Worm (Caenorhabditis elegans) whole organism, L4 larva: ENCODE data around the gene ZK1055.7.

Experiments used
- F10B5.3 ChIP-seq: sonication (generic microtip); optimal IDR thresholded peaks from 2 replicates; lab custom pipeline; 2016; ENCODE audit warnings: mild to moderate bottlenecking, missing genetic modification characterization, missing compliant biosample characterization
- F37D6.2 ChIP-seq: sonication (generic microtip); optimal IDR thresholded peaks from 2 replicates; lab custom pipeline; 2016; ENCODE audit warnings: mild to moderate bottlenecking, missing genetic modification characterization, missing compliant biosample characterization
- T20F7.1 ChIP-seq: fragments of 200-800 bp; sonication (Bioruptor generic); optimal IDR thresholded peaks from 2 replicates; lab custom pipeline; 2018; ENCODE audit warnings: mild to moderate bottlenecking, missing genetic modification characterization, missing compliant biosample characterization
- T26A8.4 ChIP-seq: fragments of 200-800 bp; sonication (Bioruptor generic); IDR thresholded peaks from 2 replicates; pipeline ENCODE4 v1.3.6; 2022; ENCODE audit warnings: missing genetic modification characterization, missing compliant biosample characterization
- Y75B8A.6 ChIP-seq: fragments of 200-800 bp; sonication (Bioruptor generic); IDR thresholded peaks from 2 replicates; pipeline ENCODE4 v1.3.6; 2022; ENCODE audit warnings: missing genetic modification reagents, missing genetic modification characterization, missing compliant biosample characterization
- ZK337.2 ChIP-seq: fragments of 200-800 bp; sonication (Bioruptor generic); IDR thresholded peaks from 2 replicates; pipeline ENCODE4 v1.3.6; 2022; ENCODE audit warnings: missing genetic modification reagents, missing genetic modification characterization, missing compliant biosample characterization
- ZK546.5 ChIP-seq, 2 experiments: sonication (generic microtip); optimal IDR thresholded peaks; 2 replicates each; lab custom pipeline; 2017; ENCODE audit warnings: missing biosample characterization in 2 of 2, missing genetic modification characterization in 2 of 2
- aha-1 ChIP-seq: fragments of 150-350 bp; peaks from one replicate; lab custom pipeline; 2014; ENCODE audit warnings: missing biosample characterization, missing genetic modification characterization
- aly-2 ChIP-seq: sonication (generic microtip); optimal IDR thresholded peaks from 2 replicates; lab custom pipeline; 2018; ENCODE audit warnings: missing biosample characterization, missing genetic modification characterization
- attf-4 ChIP-seq: sonication (generic microtip); optimal IDR thresholded peaks from 3 replicates; lab custom pipeline; 2017; ENCODE audit warnings: missing biosample characterization, missing genetic modification characterization
- ceh-44 ChIP-seq: fragments of 200-800 bp; sonication (Bioruptor generic); IDR thresholded peaks from 2 replicates; pipeline ENCODE4 v1.3.6; 2022; ENCODE audit warnings: missing genetic modification reagents, missing genetic modification characterization, missing compliant biosample characterization
- ceh-62 ChIP-seq: sonication (generic microtip); optimal IDR thresholded peaks from 2 replicates; lab custom pipeline; 2017; ENCODE audit warnings: missing biosample characterization, missing genetic modification characterization
- ceh-82 ChIP-seq: sonication (generic microtip); optimal IDR thresholded peaks from 2 replicates; lab custom pipeline; 2017; ENCODE audit warnings: missing biosample characterization, missing genetic modification characterization
- ces-1 ChIP-seq: fragments of 150-350 bp; sonication (generic microtip); optimal IDR thresholded peaks from 4 replicates; lab custom pipeline; 2014; ENCODE audit warnings: missing biosample characterization, missing genetic modification reagents, missing genetic modification characterization
- ctbp-1 ChIP-seq: fragments of 200-800 bp; sonication (Bioruptor generic); IDR thresholded peaks from 2 replicates; pipeline ENCODE4 v1.3.6; 2022; ENCODE audit warnings: missing genetic modification reagents, missing genetic modification characterization, missing compliant biosample characterization
- daf-8 ChIP-seq: fragments of 200-800 bp; sonication (Bioruptor generic); IDR thresholded peaks from 2 replicates; pipeline ENCODE4 v1.3.6; 2022; ENCODE audit warnings: missing genetic modification characterization, missing compliant biosample characterization
- dmd-6 ChIP-seq: fragments of 200-800 bp; sonication (Bioruptor generic); IDR thresholded peaks from 2 replicates; pipeline ENCODE4 v1.3.6; 2022; ENCODE audit warnings: missing genetic modification reagents, missing genetic modification characterization, missing compliant biosample characterization
- dmd-8 ChIP-seq: fragments of 200-800 bp; sonication (Bioruptor generic); IDR thresholded peaks from 2 replicates; pipeline ENCODE4 v1.3.6; 2022; ENCODE audit warnings: missing genetic modification characterization, missing compliant biosample characterization
- dmd-9 ChIP-seq: fragments of 200-800 bp; sonication (Bioruptor generic); IDR thresholded peaks from 2 replicates; pipeline ENCODE4 v1.3.6; 2022; ENCODE audit warnings: missing genetic modification reagents, missing genetic modification characterization, missing compliant biosample characterization
- dpl-1 ChIP-seq: fragments of 150-350 bp; optimal IDR thresholded peaks from 2 replicates; lab custom pipeline; 2014; ENCODE audit warnings: missing biosample characterization, missing genetic modification reagents, missing genetic modification characterization
- dve-1 ChIP-seq: sonication (generic microtip); optimal IDR thresholded peaks from 2 replicates; lab custom pipeline; 2017; ENCODE audit warnings: antibody characterized with exemption, mild to moderate bottlenecking, missing genetic modification characterization, missing compliant biosample characterization; ENCODE audit not compliant: insufficient read depth
- egl-43 ChIP-seq: fragments of 200-800 bp; sonication (Bioruptor generic); IDR thresholded peaks from 2 replicates; pipeline ENCODE4 v1.3.6; 2022; ENCODE audit warnings: missing genetic modification reagents, missing genetic modification characterization, missing compliant biosample characterization
- hlh-11 ChIP-seq: fragments of 200-800 bp; sonication (Bioruptor generic); optimal IDR thresholded peaks from 2 replicates; lab custom pipeline; 2018; ENCODE audit warnings: mild to moderate bottlenecking, missing genetic modification characterization, missing compliant biosample characterization
- lin-1 ChIP-seq: fragments of 200-800 bp; sonication (Bioruptor generic); IDR thresholded peaks from 2 replicates; pipeline ENCODE4 v1.3.6; 2022; ENCODE audit warnings: missing genetic modification reagents, missing genetic modification characterization, missing compliant biosample characterization
- lin-13 ChIP-seq: fragments of 150-350 bp; optimal IDR thresholded peaks from 2 replicates; lab custom pipeline; 2014; ENCODE audit warnings: missing biosample characterization, missing genetic modification reagents, missing genetic modification characterization
- lin-29 ChIP-seq: fragments of 200-800 bp; sonication (Bioruptor generic); IDR thresholded peaks from 2 replicates; pipeline ENCODE4 v1.3.6; 2022; ENCODE audit warnings: missing genetic modification reagents, missing genetic modification characterization, missing compliant biosample characterization
- lin-38 ChIP-seq: fragments of 200-800 bp; sonication (Bioruptor generic); IDR thresholded peaks from 2 replicates; pipeline ENCODE4 v1.3.6; 2022; ENCODE audit warnings: missing genetic modification reagents, missing genetic modification characterization, missing compliant biosample characterization
- lir-3 ChIP-seq: sonication (generic microtip); optimal IDR thresholded peaks from 2 replicates; lab custom pipeline; 2016; ENCODE audit warnings: mild to moderate bottlenecking, missing genetic modification characterization, missing compliant biosample characterization
- mdl-1 ChIP-seq, 2 experiments: fragments of 150-350 bp in 1 of 2; sonication (generic microtip) in 1 of 2; optimal IDR thresholded peaks; 2 replicates each; lab custom pipeline; 2014 to 2017; ENCODE audit warnings: missing biosample characterization in 2 of 2, missing genetic modification characterization in 2 of 2
- mes-2 ChIP-seq: sonication (generic microtip); optimal IDR thresholded peaks from 2 replicates; lab custom pipeline; 2016; ENCODE audit warnings: missing genotype, mild to moderate bottlenecking, missing genetic modification characterization, missing compliant biosample characterization; ENCODE audit not compliant: poor library complexity, severe bottlenecking
- mxl-3 ChIP-seq: fragments of 200-800 bp; sonication (Bioruptor generic); optimal IDR thresholded peaks from 2 replicates; lab custom pipeline; 2018; ENCODE audit warnings: mild to moderate bottlenecking, missing genetic modification characterization, missing compliant biosample characterization
- nhr-10 ChIP-seq: fragments of 150-350 bp; optimal IDR thresholded peaks from 2 replicates; lab custom pipeline; 2014; ENCODE audit warnings: missing biosample characterization, missing genetic modification characterization
- nhr-111 ChIP-seq: fragments of 200-800 bp; sonication (Bioruptor generic); optimal IDR thresholded peaks from 2 replicates; lab custom pipeline; 2018; ENCODE audit warnings: mild to moderate bottlenecking, missing genetic modification characterization, missing compliant biosample characterization
- nhr-237 ChIP-seq: sonication (generic microtip); optimal IDR thresholded peaks from 2 replicates; lab custom pipeline; 2017; ENCODE audit warnings: missing biosample characterization, missing genetic modification characterization
- nhr-41 ChIP-seq: fragments of 200-800 bp; sonication (Bioruptor generic); IDR thresholded peaks from 2 replicates; pipeline ENCODE4 v1.3.6; 2022; ENCODE audit warnings: missing genetic modification reagents, missing genetic modification characterization, missing compliant biosample characterization
- nhr-77 ChIP-seq: fragments of 150-350 bp; optimal IDR thresholded peaks from 2 replicates; lab custom pipeline; 2014; ENCODE audit warnings: missing biosample characterization, missing genetic modification characterization
- pha-4 ChIP-seq, 2 experiments: fragments of 150-350 bp in 1 of 2; fragments of 200-800 bp in 1 of 2; sonication (Bioruptor generic) in 1 of 2; IDR thresholded peaks in 1 of 2; optimal IDR thresholded peaks in 1 of 2; 2 replicates each; pipeline versions ENCODE4 v1.3.6 to Lab custom; 2014 to 2022; ENCODE audit warnings: missing genetic modification characterization in 2 of 2, missing genetic modification reagents in 2 of 2, missing biosample characterization in 1 of 2, missing compliant biosample characterization in 1 of 2
- rbr-2 ChIP-seq: sonication (generic microtip); optimal IDR thresholded peaks from 2 replicates; lab custom pipeline; 2016; ENCODE audit warnings: missing genotype, missing genetic modification characterization, missing compliant biosample characterization
- saeg-2 ChIP-seq: fragments of 200-800 bp; sonication (Bioruptor generic); IDR thresholded peaks from 2 replicates; pipeline ENCODE4 v1.3.6; 2022; ENCODE audit warnings: missing genetic modification reagents, missing genetic modification characterization, missing compliant biosample characterization
- sdz-12 ChIP-seq: fragments of 200-800 bp; sonication (Bioruptor generic); optimal IDR thresholded peaks from 2 replicates; lab custom pipeline; 2018; ENCODE audit warnings: mild to moderate bottlenecking, missing genetic modification characterization, missing compliant biosample characterization
- skn-1 ChIP-seq: fragments of 150-350 bp; optimal IDR thresholded peaks from 2 replicates; lab custom pipeline; 2014; ENCODE audit warnings: missing biosample characterization, missing genetic modification characterization
- snpc-4 ChIP-seq: fragments of 150-350 bp; optimal IDR thresholded peaks from 2 replicates; lab custom pipeline; 2014; ENCODE audit warnings: missing biosample characterization, missing genetic modification characterization
- spr-3 ChIP-seq: fragments of 200-800 bp; sonication (Bioruptor generic); optimal IDR thresholded peaks from 2 replicates; lab custom pipeline; 2018; ENCODE audit warnings: mild to moderate bottlenecking, missing genetic modification characterization, missing compliant biosample characterization
- tag-97 ChIP-seq: fragments of 200-800 bp; sonication (Bioruptor generic); IDR thresholded peaks from 2 replicates; pipeline ENCODE4 v1.3.6; 2022; ENCODE audit warnings: missing genetic modification characterization, missing compliant biosample characterization
- tra-1 ChIP-seq: fragments of 200-800 bp; sonication (Bioruptor generic); IDR thresholded peaks from 2 replicates; pipeline ENCODE4 v1.3.6; 2022; ENCODE audit warnings: missing genetic modification reagents, missing genetic modification characterization, missing compliant biosample characterization
- unc-130 ChIP-seq: sonication (generic microtip); optimal IDR thresholded peaks from 2 replicates; lab custom pipeline; 2016; ENCODE audit warnings: missing genetic modification reagents, missing genetic modification characterization, missing compliant biosample characterization
- unc-62 ChIP-seq, 3 experiments: fragments of 150-350 bp in 1 of 3; sonication (generic microtip); optimal IDR thresholded peaks in 2 of 3; peaks in 1 of 3; 1 replicate in 1 of 3; 2 replicates in 2 of 3; lab custom pipeline; 2014 to 2017; ENCODE audit warnings: missing biosample characterization in 3 of 3, missing genetic modification characterization in 3 of 3, missing genetic modification reagents in 3 of 3, missing genotype in 1 of 3
- vab-7 ChIP-seq: fragments of 200-800 bp; sonication (Bioruptor generic); IDR thresholded peaks from 2 replicates; pipeline ENCODE4 v1.3.6; 2022; ENCODE audit warnings: missing genetic modification reagents, missing genetic modification characterization, missing compliant biosample characterization
- zfp-3 ChIP-seq: fragments of 200-800 bp; sonication (Bioruptor generic); conservative IDR thresholded peaks from 2 replicates; pipeline ENCODE4 v1.3.6; 2022; ENCODE audit warnings: missing genetic modification reagents, missing genetic modification characterization, missing compliant biosample characterization
- zip-11 ChIP-seq: fragments of 200-800 bp; sonication (Bioruptor generic); IDR thresholded peaks from 2 replicates; pipeline ENCODE4 v1.3.6; 2022; ENCODE audit warnings: missing genetic modification characterization, missing compliant biosample characterization
- ztf-7 ChIP-seq: fragments of 150-350 bp; optimal IDR thresholded peaks from 2 replicates; lab custom pipeline; 2014; ENCODE audit warnings: missing biosample characterization, missing genetic modification characterization

The ZK1055.7 gene

ce11 chrV:6559585-6559984 lies 45.6 kb downstream of the ZK1055.7 start (continued):
- TF ChIP-seq ZK337.2 (GFP tag; lab: Robert Waterston, UW) (no peak; the same call in 1 of the 2 replicates), ZK546.5 (tag; optimal IDR thresholded peaks at IDR 0.05; lab: Kevin White, UChicago) (no peak), zfp-3 (GFP tag; lab: Robert Waterston, UW) (0 out of 2 replicates have a peak, but pooled peaks have one; percentile 65), ztf-7 (no peak), zip-11 (no peak), dpl-1 (GFP tag; lab: Kevin White, UChicago) (no peak), nhr-237 (tag; lab: Kevin White, UChicago) (no peak), attf-4 (no peak), snpc-4 (tag; lab: Kevin White, UChicago) (no peak), tag-97 (GFP tag; lab: Robert Waterston, UW) (no peak), Y75B8A.6 (GFP tag; lab: Robert Waterston, UW) (no peak), lin-29 (no peak), aha-1 (tag; lab: Kevin White, UChicago) (no peak), tra-1 (no peak), nhr-77 (tag; lab: Kevin White, UChicago) (no peak), sdz-12 (GFP tag; lab: Kevin White, UChicago) (no peak), ctbp-1 (GFP tag; lab: Robert Waterston, UW) (no peak; the same call in 1 of the 2 replicates), hlh-11 (tag; lab: Kevin White, UChicago) (no peak), ceh-62 (tag; lab: Kevin White, UChicago) (no peak), dmd-9 (GFP tag; lab: Robert Waterston, UW) (peak; percentile 67; the same call in 1 of the 2 replicates), T20F7.1 (GFP tag; lab: Kevin White, UChicago) (no peak), lir-3 (tag; lab: Kevin White, UChicago) (peak; percentile 39), pha-4 (GFP tag; IDR thresholded peaks at IDR 0.05; lab: Robert Waterston, UW) (peak; percentile 83; the same call in 1 of the 2 replicates), pha-4 (tag; optimal IDR thresholded peaks at IDR 0.05; lab: Kevin White, UChicago) (no peak), mdl-1 (tag; optimal IDR thresholded peaks at IDR 0.05; lab: Kevin White, UChicago) (no peak), nhr-111 (GFP tag; lab: Kevin White, UChicago) (no peak), F10B5.3 (tag; lab: Kevin White, UChicago) (no peak), skn-1 (tag; lab: Kevin White, UChicago) (no peak), nhr-41 (GFP tag; lab: Robert Waterston, UW) (0 out of 2 replicates have a peak, but pooled peaks have one; percentile 57), unc-130 (GFP tag; lab: Kevin White, UChicago) (peak; percentile 3), F37D6.2 (no peak), mxl-3 (GFP tag; lab: Kevin White, UChicago) (no peak), T26A8.4 (GFP tag; lab: Robert Waterston, UW) (no peak), lin-1 (GFP tag; lab: Robert Waterston, UW) (no peak), dve-1 (no peak), mes-2 (tag; lab: Kevin White, UChicago) (no peak), ceh-44 (GFP tag; lab: Robert Waterston, UW) (peak; percentile 82; the same call in 1 of the 2 replicates), spr-3 (GFP tag; lab: Kevin White, UChicago) (peak; percentile 67), unc-62 (GFP tag; optimal IDR thresholded peaks at IDR 0.05 in 1 of 2; lab: Kevin White, UChicago) (peak in 1 of 2 experiments; percentile 11), unc-62 (tag; optimal IDR thresholded peaks at IDR 0.05; lab: Kevin White, UChicago) (no peak), egl-43 (GFP tag; lab: Robert Waterston, UW) (no peak), ceh-82 (tag; lab: Kevin White, UChicago) (no peak), vab-7 (no peak; the same call in 1 of the 2 replicates), nhr-10 (no peak), ces-1 (GFP tag; lab: Kevin White, UChicago) (no peak), dmd-6 (no peak; the same call in none of the 2 replicates), lin-38 (GFP tag; lab: Robert Waterston, UW) (no peak; the same call in none of the 2 replicates), rbr-2 (tag; lab: Kevin White, UChicago) (peak; percentile 44), dmd-8 (GFP tag; lab: Robert Waterston, UW) (peak; percentile 96), saeg-2 (GFP tag; lab: Robert Waterston, UW) (peak; percentile 10; the same call in 1 of the 2 replicates), aly-2 (tag; lab: Kevin White, UChicago) (no peak), daf-8 (GFP tag; lab: Robert Waterston, UW) (no peak), lin-13 (GFP tag; lab: Kevin White, UChicago) (no peak)
